Fruit fly (Drosophila melanogaster) whole organism, prepupa: ENCODE data around the gene CG12012.

Experiments
- Blimp-1 ChIP-seq: fragments of 200-800 bp; sonication (Bioruptor generic); optimal IDR thresholded peaks from 3 replicates; lab custom pipeline; 2017; ENCODE audit warnings: missing biosample characterization, missing genetic modification characterization, mild to moderate bottlenecking, moderate library complexity, missing genetic modification reagents
- CG11762 ChIP-seq: fragments of 200-800 bp; sonication (Bioruptor generic); optimal IDR thresholded peaks from 3 replicates; lab custom pipeline; 2016; ENCODE audit warnings: missing biosample characterization, missing genetic modification characterization; ENCODE audit not compliant: insufficient read depth
- CG16779 ChIP-seq: fragments of 200-800 bp; sonication (Bioruptor generic); optimal IDR thresholded peaks from 3 replicates; lab custom pipeline; 2017; ENCODE audit warnings: missing biosample characterization, mild to moderate bottlenecking, missing genetic modification characterization
- CG32006 ChIP-seq: fragments of 200-800 bp; sonication (Bioruptor generic); optimal IDR thresholded peaks from 3 replicates; lab custom pipeline; 2017; ENCODE audit warnings: missing biosample characterization, mild to moderate bottlenecking, missing genetic modification characterization
- CG3919 ChIP-seq: fragments of 200-800 bp; sonication (Bioruptor generic); optimal IDR thresholded peaks from 3 replicates; lab custom pipeline; 2016; ENCODE audit warnings: missing biosample characterization, missing genetic modification characterization
- CG6854 ChIP-seq: fragments of 200-800 bp; sonication (Bioruptor generic); optimal IDR thresholded peaks from 2 replicates; lab custom pipeline; 2017; ENCODE audit warnings: missing biosample characterization, mild to moderate bottlenecking, missing genetic modification characterization
- CG8319 ChIP-seq: fragments of 200-800 bp; sonication (Bioruptor generic); optimal IDR thresholded peaks from 3 replicates; lab custom pipeline; 2016; ENCODE audit warnings: missing biosample characterization, missing genetic modification characterization
- Eip93F ChIP-seq: fragments of 200-800 bp; sonication (Bioruptor generic); optimal IDR thresholded peaks from 2 replicates; lab custom pipeline; 2016; ENCODE audit warnings: missing biosample characterization, mild to moderate bottlenecking, missing genetic modification characterization
- Hr4 ChIP-seq: fragments of 200-800 bp; sonication (Bioruptor generic); optimal IDR thresholded peaks from 3 replicates; lab custom pipeline; 2016; ENCODE audit warnings: missing biosample characterization, missing genetic modification characterization
- dsx ChIP-seq: fragments of 200-800 bp; optimal IDR thresholded peaks from 3 replicates; lab custom pipeline; 2019; ENCODE audit warnings: missing biosample characterization, mild to moderate bottlenecking, missing genetic modification characterization, moderate library complexity; ENCODE audit not compliant: poor library complexity, severe bottlenecking
- esn ChIP-seq: fragments of 200-800 bp; sonication (Bioruptor generic); optimal IDR thresholded peaks from 2 replicates; lab custom pipeline; 2016; ENCODE audit warnings: missing biosample characterization, mild to moderate bottlenecking, missing genetic modification characterization, moderate library complexity
- spab ChIP-seq: fragments of 200-800 bp; sonication (Bioruptor generic); optimal IDR thresholded peaks from 2 replicates; lab custom pipeline; 2017; ENCODE audit warnings: missing biosample characterization, mild to moderate bottlenecking, missing genetic modification characterization, missing genetic modification reagents
- ss ChIP-seq, 2 experiments: fragments of 200-800 bp; sonication (Bioruptor generic); optimal IDR thresholded peaks; 2 replicates in 1 of 2; 3 replicates in 1 of 2; lab custom pipeline; 2017 to 2018; ENCODE audit warnings: mild to moderate bottlenecking in 2 of 2, missing biosample characterization in 2 of 2, missing genetic modification characterization in 2 of 2, moderate library complexity in 1 of 2
- vri ChIP-seq: fragments of 200-800 bp; sonication (Bioruptor generic); optimal IDR thresholded peaks from 3 replicates; lab custom pipeline; 2016; ENCODE audit warnings: missing biosample characterization, mild to moderate bottlenecking, missing genetic modification characterization

DNA sequence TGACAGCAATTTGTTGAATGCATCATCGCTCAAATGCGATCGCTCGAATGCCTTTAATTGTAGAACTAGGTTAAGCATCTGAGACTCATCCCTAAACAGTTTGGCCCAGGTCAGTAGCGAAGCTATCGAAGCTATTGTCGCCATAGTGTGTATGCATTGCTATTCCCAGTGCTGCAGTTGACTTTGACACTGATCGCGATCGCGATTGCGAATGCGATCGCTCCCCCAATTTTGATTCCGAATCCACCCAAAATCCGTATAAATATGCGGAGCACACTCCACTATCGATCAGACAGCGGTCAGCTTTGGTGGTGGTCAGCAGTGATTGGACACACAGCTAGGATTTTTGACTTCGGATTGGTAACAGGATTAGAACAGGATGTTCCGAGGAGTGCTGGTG, 46.8 kb upstream of the CG12012 start, which contains the start of gene CG14961:
- no peak for TF ChIP-seq dsx (GFP tag; lab: Kevin White, UChicago)
- no peak for TF ChIP-seq Blimp-1 (GFP tag; lab: Kevin White, UChicago)
- no peak for TF ChIP-seq CG6854 (GFP tag; lab: Kevin White, UChicago)
- TF ChIP-seq esn (GFP tag; lab: Kevin White, UChicago), result no peak
- TF ChIP-seq CG11762, result no peak
- TF ChIP-seq CG32006 (GFP tag; lab: Kevin White, UChicago), result no peak
- no peak for TF ChIP-seq CG16779 (tag; lab: Kevin White, UChicago)
- TF ChIP-seq Hr4 (GFP tag; lab: Kevin White, UChicago), result no peak
- no peak for TF ChIP-seq vri (GFP tag; lab: Kevin White, UChicago)
- TF ChIP-seq spab, result no peak
- no peak for TF ChIP-seq CG3919 (GFP tag; lab: Kevin White, UChicago)
- no peak for TF ChIP-seq CG8319 (GFP tag; lab: Kevin White, UChicago)
- TF ChIP-seq Eip93F (GFP tag; lab: Kevin White, UChicago), result no peak
- no peak for TF ChIP-seq ss (GFP tag; optimal IDR thresholded peaks at IDR 0.05; lab: Kevin White, UChicago)
